Worm (Caenorhabditis elegans): ENCODE measurements around the gene F11A5.15.

Gene F11A5.15

ce11 chrV:16214505-16214904, 3.9 kb downstream of the F11A5.15 start, which contains the start of gene F11A5.9:
TSS of gene F11A5.9 (plus strand) at chrV:16214890.
- TF ChIP-seq mml-1 (tag; optimal IDR thresholded peaks at IDR 0.05), result no peak

DNA sequence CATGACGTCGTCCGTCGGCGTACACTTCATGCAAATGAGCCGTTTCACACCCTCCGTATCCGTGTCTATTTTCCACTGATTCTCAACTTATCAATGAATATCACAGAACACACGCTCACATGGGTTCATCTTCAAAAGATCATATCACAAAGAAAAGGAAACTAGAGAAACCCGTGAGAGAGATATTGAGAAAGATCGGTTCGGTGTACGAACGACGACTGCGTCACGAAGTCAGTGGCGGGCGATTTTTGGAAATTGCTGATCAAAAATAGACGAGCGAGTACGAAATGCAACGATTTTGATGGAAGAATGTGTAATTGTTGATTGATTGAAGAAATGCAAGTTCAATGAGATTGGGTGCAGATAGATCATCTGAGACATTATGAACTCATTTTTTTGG, 5.1 kb downstream of the F11A5.15 start:
- TF ChIP-seq nhr-43 (tag; optimal IDR thresholded peaks at IDR 0.05; ENCODE audit: poor library complexity, severe bottlenecking) (peak; percentile 93), elt-3 (tag; optimal IDR thresholded peaks at IDR 0.05) (peak in 2 of 3 experiments; percentile 26 to 43), nhr-25 (tag; optimal IDR thresholded peaks at IDR 0.05) (peak; percentile 14), mdl-1 (tag; optimal IDR thresholded peaks at IDR 0.05) (no peak), nhr-23 (tag; optimal IDR thresholded peaks at IDR 0.05) (peak; percentile 39), ceh-9 (tag; optimal IDR thresholded peaks at IDR 0.05) (no peak)

DNA sequence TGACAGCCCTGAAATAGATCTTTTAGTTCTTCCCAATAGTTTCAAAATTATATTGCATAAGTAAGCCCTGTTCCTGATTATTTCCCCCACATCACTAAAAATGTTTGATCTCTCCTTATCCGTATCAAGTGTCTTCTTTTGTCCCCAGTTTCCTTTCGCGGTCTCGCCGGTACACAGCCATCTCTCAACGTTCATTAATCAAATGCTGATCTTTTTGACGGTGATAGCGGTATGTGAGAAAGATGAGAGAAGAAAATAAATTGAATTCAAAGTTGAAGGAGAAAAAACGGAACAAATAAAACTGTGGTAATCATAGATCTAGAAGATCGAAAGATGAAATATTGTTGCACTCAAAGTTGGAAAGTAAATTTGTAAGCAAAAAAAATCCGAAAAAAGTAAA, 6.7 kb downstream of the F11A5.15 start:
- TF ChIP-seq nhr-43 (tag; optimal IDR thresholded peaks at IDR 0.05; ENCODE audit: poor library complexity, severe bottlenecking), result peak; percentile 26
- no peak for TF ChIP-seq lin-39 (tag; optimal IDR thresholded peaks at IDR 0.05)
- no peak for TF ChIP-seq nhr-12 (tag; optimal IDR thresholded peaks at IDR 0.05)
- no peak for TF ChIP-seq fkh-10 (GFP tag; optimal IDR thresholded peaks at IDR 0.05)
- no peak for TF ChIP-seq pha-4 (tag; optimal IDR thresholded peaks at IDR 0.05)
- TF ChIP-seq skn-1 (tag; optimal IDR thresholded peaks at IDR 0.05), result no peak
- TF ChIP-seq lin-15B (tag; optimal IDR thresholded peaks at IDR 0.05), result no peak

DNA sequence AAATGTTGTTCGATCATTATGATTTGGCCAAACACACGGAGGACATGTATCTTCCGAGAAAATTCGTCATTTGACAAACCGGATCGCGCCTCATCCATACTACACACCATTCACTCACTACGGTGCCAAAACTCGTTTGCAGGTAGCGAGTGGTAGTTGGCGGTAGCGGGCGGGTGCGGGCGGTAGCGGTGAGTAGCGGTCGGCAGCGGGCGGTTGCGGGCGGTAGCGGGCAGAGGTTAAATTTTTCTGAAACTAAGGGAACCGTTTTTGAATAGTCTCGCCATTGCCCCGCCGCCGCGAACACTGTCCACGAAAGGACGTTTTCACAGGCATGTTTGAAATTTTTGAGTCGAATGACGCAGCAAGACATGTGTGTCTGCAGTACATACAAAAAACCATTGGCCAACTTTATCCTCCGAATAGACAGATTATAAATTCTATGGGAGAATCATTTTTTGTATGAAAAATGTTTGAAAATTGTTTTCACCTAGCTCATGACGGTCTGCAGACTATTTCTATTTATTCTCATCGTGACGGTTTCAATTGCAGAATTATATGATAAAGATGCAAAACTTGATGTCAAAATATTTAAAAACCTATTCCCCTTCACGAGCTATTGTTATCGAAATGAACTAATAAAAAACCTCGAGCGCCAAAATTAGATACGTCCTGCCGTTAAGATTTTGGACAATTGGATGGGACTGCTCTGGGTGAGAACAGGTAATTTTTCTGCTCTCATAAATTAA, 8.0 kb downstream of the F11A5.15 start, which contains the start of gene F11A5.16:
Gene F11A5.16 (plus strand): TSS at position 696 of the 746 bp plus-strand sequence.
- TF ChIP-seq fkh-10 (GFP tag; optimal IDR thresholded peaks at IDR 0.05), result no peak
- no peak for TF ChIP-seq mml-1 (tag; optimal IDR thresholded peaks at IDR 0.05)
- no peak for TF ChIP-seq nhr-67 (tag; optimal IDR thresholded peaks at IDR 0.05)
- TF ChIP-seq elt-1 (tag; optimal IDR thresholded peaks at IDR 0.05), result no peak
- no peak for TF ChIP-seq nhr-43 (tag; optimal IDR thresholded peaks at IDR 0.05; ENCODE audit: poor library complexity, severe bottlenecking)
- no peak for TF ChIP-seq ztf-11 (tag; optimal IDR thresholded peaks at IDR 0.05)
- no peak for TF ChIP-seq lsy-12 (tag; optimal IDR thresholded peaks at IDR 0.05)
- TF ChIP-seq sea-2 (GFP tag; optimal IDR thresholded peaks at IDR 0.05), result no peak
- no peak for TF ChIP-seq nhr-237 (tag; optimal IDR thresholded peaks at IDR 0.05)
- no peak for TF ChIP-seq lin-15B (tag; optimal IDR thresholded peaks at IDR 0.05)
- TF ChIP-seq R02D3.7 (tag; optimal IDR thresholded peaks at IDR 0.05), result no peak
- no peak for TF ChIP-seq fkh-2 (tag; optimal IDR thresholded peaks at IDR 0.05)
- TF ChIP-seq tbx-2 (tag; optimal IDR thresholded peaks at IDR 0.05), result no peak
- no peak for TF ChIP-seq pqm-1 (tag; optimal IDR thresholded peaks at IDR 0.05)
- no peak for TF ChIP-seq nhr-28 (tag; optimal IDR thresholded peaks at IDR 0.05)

ce11 chrV:16209837-16210236, 8.6 kb downstream of the F11A5.15 start, which contains the start of gene oac-15:
TSS of gene oac-15 (minus strand) at chrV:16209937.
- TF ChIP-seq R02D3.7 (tag; optimal IDR thresholded peaks at IDR 0.05) (no peak), nhr-67 (tag; optimal IDR thresholded peaks at IDR 0.05) (no peak), nfya-1 (tag; optimal IDR thresholded peaks at IDR 0.05; ENCODE audit: insufficient read depth) (no peak), ceh-9 (tag; optimal IDR thresholded peaks at IDR 0.05) (no peak), skn-1 (tag; optimal IDR thresholded peaks at IDR 0.05) (no peak)

- no peak for TF ChIP-seq nhr-23 (tag; optimal IDR thresholded peaks at IDR 0.05)
- TF ChIP-seq unc-62 (GFP tag; optimal IDR thresholded peaks at IDR 0.05), result no peak
- no peak for TF ChIP-seq unc-39 (tag; optimal IDR thresholded peaks at IDR 0.05)
- TF ChIP-seq ceh-82 (tag; optimal IDR thresholded peaks at IDR 0.05), result no peak
- TF ChIP-seq daf-12 (tag; optimal IDR thresholded peaks at IDR 0.05), result no peak
- TF ChIP-seq ceh-28 (tag; optimal IDR thresholded peaks at IDR 0.05), result no peak
- TF ChIP-seq fkh-2 (tag; optimal IDR thresholded peaks at IDR 0.05), result no peak
- TF ChIP-seq hmg-11 (tag; optimal IDR thresholded peaks at IDR 0.05), result no peak
- TF ChIP-seq nhr-25 (tag; optimal IDR thresholded peaks at IDR 0.05), result no peak
- no peak for TF ChIP-seq elt-1 (tag; optimal IDR thresholded peaks at IDR 0.05)
- no peak for TF ChIP-seq fos-1 (tag; optimal IDR thresholded peaks at IDR 0.05)
- TF ChIP-seq nhr-28 (tag; optimal IDR thresholded peaks at IDR 0.05), result no peak
- no peak for TF ChIP-seq nhr-77 (tag; optimal IDR thresholded peaks at IDR 0.05)
- TF ChIP-seq ztf-11 (tag; optimal IDR thresholded peaks at IDR 0.05), result no peak
- no peak for TF ChIP-seq elt-2 (tag; optimal IDR thresholded peaks at IDR 0.05)
- TF ChIP-seq egl-5 (tag; optimal IDR thresholded peaks at IDR 0.05), result no peak
- no peak for TF ChIP-seq skn-1 (tag; optimal IDR thresholded peaks at IDR 0.05)
- TF ChIP-seq fkh-10 (GFP tag; optimal IDR thresholded peaks at IDR 0.05), result no peak
- no peak for TF ChIP-seq ceh-9 (tag; optimal IDR thresholded peaks at IDR 0.05)
- no peak for TF ChIP-seq nhr-237 (tag; optimal IDR thresholded peaks at IDR 0.05)
Observed at ce11 chrV:16204888-16205287, 13.5 kb downstream of the F11A5.15 start, which contains the start of gene irld-26. TSS of gene irld-26 (plus strand) at chrV:16205188.

All from whole organism, L3 larva.